Fruit fly (Drosophila melanogaster) whole organism, prepupa: ENCODE measurements around the gene ArfGAP1.

Experiments
- Blimp-1 ChIP-seq: fragments of 200-800 bp; sonication (Bioruptor generic); optimal IDR thresholded peaks from 3 replicates; lab custom pipeline; 2017; ENCODE audit warnings: missing biosample characterization, missing genetic modification characterization, mild to moderate bottlenecking, moderate library complexity, missing genetic modification reagents
- CG10669 ChIP-seq: fragments of 200-800 bp; sonication (Bioruptor generic); optimal IDR thresholded peaks from 3 replicates; lab custom pipeline; 2018; ENCODE audit warnings: missing biosample characterization, mild to moderate bottlenecking, missing genetic modification characterization, moderate library complexity
- CG11762 ChIP-seq: fragments of 200-800 bp; sonication (Bioruptor generic); optimal IDR thresholded peaks from 3 replicates; lab custom pipeline; 2016; ENCODE audit warnings: missing biosample characterization, missing genetic modification characterization; ENCODE audit not compliant: insufficient read depth
- CG11902 ChIP-seq: fragments of 200-800 bp; sonication (Bioruptor generic); optimal IDR thresholded peaks from 3 replicates; lab custom pipeline; 2016; ENCODE audit warnings: missing biosample characterization, missing genetic modification characterization
- CG1621 ChIP-seq: fragments of 200-800 bp; sonication (Bioruptor generic); optimal IDR thresholded peaks from 3 replicates; lab custom pipeline; 2018; ENCODE audit warnings: missing biosample characterization, mild to moderate bottlenecking, missing genetic modification characterization
- CG16779 ChIP-seq: fragments of 200-800 bp; sonication (Bioruptor generic); optimal IDR thresholded peaks from 3 replicates; lab custom pipeline; 2017; ENCODE audit warnings: missing biosample characterization, mild to moderate bottlenecking, missing genetic modification characterization
- CG3032 ChIP-seq: fragments of 200-800 bp; optimal IDR thresholded peaks from 2 replicates; lab custom pipeline; 2019; ENCODE audit warnings: missing biosample characterization, mild to moderate bottlenecking, missing genetic modification characterization, moderate library complexity
- CG32006 ChIP-seq: fragments of 200-800 bp; sonication (Bioruptor generic); optimal IDR thresholded peaks from 3 replicates; lab custom pipeline; 2017; ENCODE audit warnings: missing biosample characterization, mild to moderate bottlenecking, missing genetic modification characterization
- CG34406 ChIP-seq: fragments of 200-800 bp; sonication (Bioruptor generic); optimal IDR thresholded peaks from 3 replicates; lab custom pipeline; 2016; ENCODE audit warnings: missing biosample characterization, missing genetic modification characterization
- CG3919 ChIP-seq: fragments of 200-800 bp; sonication (Bioruptor generic); optimal IDR thresholded peaks from 3 replicates; lab custom pipeline; 2016; ENCODE audit warnings: missing biosample characterization, missing genetic modification characterization
- CG4318 ChIP-seq: fragments of 200-800 bp; sonication (Bioruptor generic); optimal IDR thresholded peaks from 3 replicates; lab custom pipeline; 2017; ENCODE audit warnings: missing biosample characterization, mild to moderate bottlenecking, missing genetic modification characterization
- CG6792 ChIP-seq: fragments of 200-800 bp; sonication (Bioruptor generic); optimal IDR thresholded peaks from 3 replicates; lab custom pipeline; 2016; ENCODE audit warnings: missing biosample characterization, missing genetic modification characterization
- CG6808 ChIP-seq: fragments of 200-800 bp; sonication (Bioruptor generic); optimal IDR thresholded peaks from 3 replicates; lab custom pipeline; 2017; ENCODE audit warnings: missing biosample characterization, missing genetic modification characterization, mild to moderate bottlenecking, moderate library complexity, missing genetic modification reagents
- CG6854 ChIP-seq: fragments of 200-800 bp; sonication (Bioruptor generic); optimal IDR thresholded peaks from 2 replicates; lab custom pipeline; 2017; ENCODE audit warnings: missing biosample characterization, mild to moderate bottlenecking, missing genetic modification characterization
- CG7368 ChIP-seq: fragments of 200-800 bp; sonication (Bioruptor generic); optimal IDR thresholded peaks from 3 replicates; lab custom pipeline; 2016; ENCODE audit warnings: missing biosample characterization, missing genetic modification characterization
- CG8319 ChIP-seq: fragments of 200-800 bp; sonication (Bioruptor generic); optimal IDR thresholded peaks from 3 replicates; lab custom pipeline; 2016; ENCODE audit warnings: missing biosample characterization, missing genetic modification characterization
- CG9139 ChIP-seq: fragments of 200-800 bp; sonication (Bioruptor generic); optimal IDR thresholded peaks from 3 replicates; lab custom pipeline; 2017; ENCODE audit warnings: missing biosample characterization, mild to moderate bottlenecking, missing genetic modification characterization
- Eip78C ChIP-seq: fragments of 200-800 bp; sonication (Bioruptor generic); peaks from one replicate; lab custom pipeline; 2016; ENCODE audit warnings: missing biosample characterization, missing genetic modification characterization
- Eip93F ChIP-seq: fragments of 200-800 bp; sonication (Bioruptor generic); optimal IDR thresholded peaks from 2 replicates; lab custom pipeline; 2016; ENCODE audit warnings: missing biosample characterization, mild to moderate bottlenecking, missing genetic modification characterization
- Hr38 ChIP-seq: sonication (Bioruptor generic); optimal IDR thresholded peaks from 2 replicates; lab custom pipeline; 2016; ENCODE audit warnings: missing biosample characterization, missing genetic modification characterization
- Hr39 ChIP-seq: fragments of 200-800 bp; sonication (Bioruptor generic); optimal IDR thresholded peaks from 2 replicates; lab custom pipeline; 2016; ENCODE audit warnings: missing biosample characterization, missing genetic modification characterization
- Lpt ChIP-seq: fragments of 200-800 bp; sonication (Bioruptor generic); optimal IDR thresholded peaks from 3 replicates; lab custom pipeline; 2016; ENCODE audit warnings: missing biosample characterization, missing genetic modification characterization
- OdsH ChIP-seq: fragments of 200-800 bp; sonication (Bioruptor generic); optimal IDR thresholded peaks from 3 replicates; lab custom pipeline; 2016; ENCODE audit warnings: missing biosample characterization, missing genetic modification characterization
- Sox102F ChIP-seq: fragments of 200-800 bp; sonication (Bioruptor generic); optimal IDR thresholded peaks from 2 replicates; lab custom pipeline; 2016; ENCODE audit warnings: missing biosample characterization, mild to moderate bottlenecking, missing genetic modification characterization
- Sox14 ChIP-seq: fragments of 200-800 bp; sonication (Bioruptor generic); optimal IDR thresholded peaks from 3 replicates; lab custom pipeline; 2016; ENCODE audit warnings: missing biosample characterization, missing genetic modification characterization
- Sox15 ChIP-seq: fragments of 200-800 bp; sonication (Bioruptor generic); optimal IDR thresholded peaks from 3 replicates; lab custom pipeline; 2016; ENCODE audit warnings: missing biosample characterization, missing genetic modification characterization
- achi ChIP-seq: fragments of 200-800 bp; sonication (Bioruptor generic); optimal IDR thresholded peaks from 3 replicates; lab custom pipeline; 2016; ENCODE audit warnings: missing biosample characterization, missing genetic modification characterization
- acj6 ChIP-seq: fragments of 200-800 bp; sonication (Bioruptor generic); optimal IDR thresholded peaks from 3 replicates; lab custom pipeline; 2016; ENCODE audit warnings: missing biosample characterization, missing genetic modification characterization
- cyc ChIP-seq: fragments of 200-800 bp; sonication (Bioruptor generic); optimal IDR thresholded peaks from 3 replicates; lab custom pipeline; 2016; ENCODE audit warnings: missing biosample characterization, missing genetic modification characterization
- dac ChIP-seq: fragments of 200-800 bp; sonication (Bioruptor generic); optimal IDR thresholded peaks from 2 replicates; lab custom pipeline; 2017; ENCODE audit warnings: missing biosample characterization, mild to moderate bottlenecking, missing genetic modification characterization
- dsx ChIP-seq: fragments of 200-800 bp; optimal IDR thresholded peaks from 3 replicates; lab custom pipeline; 2019; ENCODE audit warnings: missing biosample characterization, mild to moderate bottlenecking, missing genetic modification characterization, moderate library complexity; ENCODE audit not compliant: poor library complexity, severe bottlenecking
- eg ChIP-seq: fragments of 200-800 bp; sonication (Bioruptor generic); IDR thresholded peaks from 3 replicates; pipeline ENCODE4 v1.3.6; 2022; ENCODE audit warnings: missing biosample characterization, missing genetic modification characterization
- fd59A ChIP-seq: fragments of 200-800 bp; sonication (Bioruptor generic); optimal IDR thresholded peaks from 2 replicates; lab custom pipeline; 2017; ENCODE audit warnings: missing biosample characterization, mild to moderate bottlenecking, missing genetic modification characterization, missing genetic modification reagents
- fd85E ChIP-seq: fragments of 200-800 bp; sonication (Bioruptor generic); optimal IDR thresholded peaks from 3 replicates; lab custom pipeline; 2016; ENCODE audit warnings: missing biosample characterization, missing genetic modification characterization
- fkh ChIP-seq: fragments of 200-800 bp; sonication (Bioruptor generic); optimal IDR thresholded peaks from 3 replicates; lab custom pipeline; 2017; ENCODE audit warnings: missing biosample characterization, mild to moderate bottlenecking, missing genetic modification characterization, moderate library complexity
- lz ChIP-seq: fragments of 200-800 bp; sonication (Bioruptor generic); optimal IDR thresholded peaks from 3 replicates; lab custom pipeline; 2016; ENCODE audit warnings: missing biosample characterization, missing genetic modification characterization
- net ChIP-seq: fragments of 200-800 bp; sonication (Bioruptor generic); optimal IDR thresholded peaks from 3 replicates; lab custom pipeline; 2016; ENCODE audit warnings: missing biosample characterization, missing genetic modification characterization
- pdm3 ChIP-seq: fragments of 200-800 bp; sonication (Bioruptor generic); optimal IDR thresholded peaks from 3 replicates; lab custom pipeline; 2016; ENCODE audit warnings: missing biosample characterization, missing genetic modification characterization
- salr ChIP-seq, 2 experiments: fragments of 200-800 bp; sonication (Bioruptor generic); optimal IDR thresholded peaks; 3 replicates each; lab custom pipeline; 2016 to 2018; ENCODE audit warnings: missing biosample characterization in 2 of 2, missing genetic modification characterization in 2 of 2, mild to moderate bottlenecking in 1 of 2
- ss ChIP-seq, 2 experiments: fragments of 200-800 bp; sonication (Bioruptor generic); optimal IDR thresholded peaks; 2 replicates in 1 of 2; 3 replicates in 1 of 2; lab custom pipeline; 2017 to 2018; ENCODE audit warnings: mild to moderate bottlenecking in 2 of 2, missing biosample characterization in 2 of 2, missing genetic modification characterization in 2 of 2, moderate library complexity in 1 of 2
- svp ChIP-seq: fragments of 200-800 bp; sonication (Bioruptor generic); peaks from one replicate; lab custom pipeline; 2016; ENCODE audit warnings: missing biosample characterization, missing genetic modification characterization
- vri ChIP-seq: fragments of 200-800 bp; sonication (Bioruptor generic); optimal IDR thresholded peaks from 3 replicates; lab custom pipeline; 2016; ENCODE audit warnings: missing biosample characterization, mild to moderate bottlenecking, missing genetic modification characterization

Gene ArfGAP1

dm6 chr3L:12408513-12409320 is 8.7 kb downstream of the ArfGAP1 start (continued):
- TF ChIP-seq Sox14 (GFP tag; lab: Kevin White, UChicago) (peak; percentile 75), ss (GFP tag; optimal IDR thresholded peaks at IDR 0.05; lab: Kevin White, UChicago) (peak; percentile 98 to 99), vri (GFP tag; lab: Kevin White, UChicago) (peak; percentile 99), CG10669 (GFP tag; lab: Kevin White, UChicago) (peak; percentile 68), Sox15 (GFP tag; lab: Kevin White, UChicago) (no peak), CG34406 (GFP tag; lab: Kevin White, UChicago) (no peak), CG9139 (GFP tag; lab: Kevin White, UChicago) (peak; percentile 99), acj6 (peak; percentile 8), dac (peak; percentile 65), fd59A (GFP tag; lab: Kevin White, UChicago) (peak; percentile 20), net (GFP tag; lab: Kevin White, UChicago) (peak; percentile 89), CG1621 (tag; lab: Kevin White, UChicago) (peak; percentile 90), CG16779 (tag; lab: Kevin White, UChicago) (peak; percentile 94), pdm3 (GFP tag; lab: Kevin White, UChicago) (peak; percentile 32), svp (peak; percentile 94), CG32006 (GFP tag; lab: Kevin White, UChicago) (peak; percentile 59), dsx (GFP tag; lab: Kevin White, UChicago) (peak; percentile 78), Lpt (GFP tag; lab: Kevin White, UChicago) (peak; percentile 85), eg (GFP tag; lab: Robert Waterston, UW) (peak; percentile 93), CG8319 (peak; percentile 42), CG11762 (GFP tag; lab: Kevin White, UChicago) (peak; percentile 68), Sox102F (GFP tag; lab: Kevin White, UChicago) (peak; percentile 60), OdsH (GFP tag; lab: Kevin White, UChicago) (peak; percentile 31), CG6808 (GFP tag; lab: Kevin White, UChicago) (peak; percentile 96), cyc (GFP tag; lab: Kevin White, UChicago) (peak; percentile 16), CG11902 (GFP tag; lab: Kevin White, UChicago) (peak; percentile 42), CG7368 (GFP tag; lab: Kevin White, UChicago) (peak; percentile 72), CG3032 (tag; lab: Kevin White, UChicago) (peak; percentile 47), CG6792 (peak; percentile 3), CG3919 (peak; percentile 79), CG4318 (no peak), Eip78C (GFP tag; lab: Kevin White, UChicago) (peak; percentile 64), Eip93F (GFP tag; lab: Kevin White, UChicago) (peak; percentile 9), Hr38 (peak; percentile 49), CG6854 (GFP tag; lab: Kevin White, UChicago) (peak; percentile 96), Blimp-1 (GFP tag; lab: Kevin White, UChicago) (peak; percentile 64)
- TF ChIP-seq, all 60 proteins: peak for 56

dm6 chr3L:12407779-12408178 is 9.6 kb downstream of the ArfGAP1 start:
- no peak for TF ChIP-seq CG8319
- no peak for TF ChIP-seq net (GFP tag; lab: Kevin White, UChicago)
- TF ChIP-seq lz (GFP tag; lab: Kevin White, UChicago): no peak
- TF ChIP-seq cyc (GFP tag; lab: Kevin White, UChicago): no peak
- TF ChIP-seq fd85E: no peak
- no peak for TF ChIP-seq fkh
- no peak for TF ChIP-seq achi (GFP tag; lab: Kevin White, UChicago)
- no peak for TF ChIP-seq CG34406 (GFP tag; lab: Kevin White, UChicago)
- TF ChIP-seq Hr39 (GFP tag; lab: Kevin White, UChicago): no peak
- TF ChIP-seq dsx (GFP tag; lab: Kevin White, UChicago): no peak
- no peak for TF ChIP-seq acj6
- no peak for TF ChIP-seq eg (GFP tag; lab: Robert Waterston, UW)
- TF ChIP-seq CG4318: no peak
- no peak for TF ChIP-seq CG11902 (GFP tag; lab: Kevin White, UChicago)
- TF ChIP-seq CG6808 (GFP tag; lab: Kevin White, UChicago): no peak
- no peak for TF ChIP-seq CG11762 (GFP tag; lab: Kevin White, UChicago)
- no peak for TF ChIP-seq dac
- no peak for TF ChIP-seq Blimp-1 (GFP tag; lab: Kevin White, UChicago)
- TF ChIP-seq salr (GFP tag; optimal IDR thresholded peaks at IDR 0.05; lab: Kevin White, UChicago): no peak
